Fruit fly (Drosophila melanogaster): Measurements from ENCODE around the gene CG31441.

The CG31441 gene

dm6 chr3R:11214449-11214950 is 21.6 kb upstream of the CG31441 start, which contains the start of gene ZnT86D (continued):
- no peak for TF ChIP-seq gt (GFP tag; IDR thresholded peaks at IDR 0.05)
- TF ChIP-seq CG10543 (GFP tag; optimal IDR thresholded peaks at IDR 0.05) = peak; percentile 87
- TF ChIP-seq h (optimal IDR thresholded peaks at IDR 0.05) = no peak
- no peak for TF ChIP-seq wor (GFP tag; IDR thresholded peaks at IDR 0.05)
- peak; percentile 36 for TF ChIP-seq CG12299 (tag; optimal IDR thresholded peaks at IDR 0.05)
- TF ChIP-seq fd96Cb (tag; optimal IDR thresholded peaks at IDR 0.05) = peak; percentile 37
- no peak for TF ChIP-seq cg (GFP tag; optimal IDR thresholded peaks at IDR 0.05)
- TF ChIP-seq chn (GFP tag; optimal IDR thresholded peaks at IDR 0.05) = no peak
- peak; percentile 36 for TF ChIP-seq Ssrp (tag; optimal IDR thresholded peaks at IDR 0.05)
- peak; percentile 84 for TF ChIP-seq CG17361 (GFP tag; IDR thresholded peaks at IDR 0.05)
- TF ChIP-seq CG11456 (GFP tag; IDR thresholded peaks at IDR 0.05) = no peak
- TF ChIP-seq Hr3 (GFP tag; optimal IDR thresholded peaks at IDR 0.05) = peak; percentile 63
- TF ChIP-seq CG33557 (GFP tag; optimal IDR thresholded peaks at IDR 0.05) = peak; percentile 55
- TF ChIP-seq CG14441 (GFP tag; IDR thresholded peaks at IDR 0.05) = 0 out of 2 replicates have a peak, but pooled peaks have one; percentile 23
- TF ChIP-seq CG7357 (GFP tag; IDR thresholded peaks at IDR 0.05) = peak; percentile 24; the same call in 1 of the 3 replicates
- TF ChIP-seq CG13123 (GFP tag; optimal IDR thresholded peaks at IDR 0.05) = peak; percentile 17
- TF ChIP-seq NC2β (GFP tag; optimal IDR thresholded peaks at IDR 0.05) = peak; percentile 68
- TF ChIP-seq gsb (GFP tag; IDR thresholded peaks at IDR 0.05) = no peak
- peak; percentile 80 for TF ChIP-seq YL-1 (GFP tag; optimal IDR thresholded peaks at IDR 0.05)
- peak; percentile 64 for TF ChIP-seq CG9817 (tag; optimal IDR thresholded peaks at IDR 0.05)
- TF ChIP-seq vnd (GFP tag; IDR thresholded peaks at IDR 0.05; ENCODE audit: partially characterized antibody) = no peak
- no peak for TF ChIP-seq br (optimal IDR thresholded peaks at IDR 0.05)
- TF ChIP-seq CG16779 (GFP tag; IDR thresholded peaks at IDR 0.05) = no peak
- TF ChIP-seq D19B (GFP tag; optimal IDR thresholded peaks at IDR 0.05) = peak; percentile 64
- peak; percentile 55 for TF ChIP-seq CG15696 (tag; optimal IDR thresholded peaks at IDR 0.05)
- peak; percentile 37 for TF ChIP-seq odd (GFP tag; optimal IDR thresholded peaks at IDR 0.05)
- TF ChIP-seq chinmo (GFP tag; IDR thresholded peaks at IDR 0.05; ENCODE audit: partially characterized antibody) = no peak
- no peak for TF ChIP-seq zen2 (GFP tag; IDR thresholded peaks at IDR 0.05; ENCODE audit: partially characterized antibody)
- no peak for TF ChIP-seq Gsc (GFP tag; IDR thresholded peaks at IDR 0.05)
- TF ChIP-seq Atf6 (GFP tag; IDR thresholded peaks at IDR 0.05) = no peak; the same call in 1 of the 2 replicates
- peak; percentile 2 for TF ChIP-seq CG11398 (GFP tag; optimal IDR thresholded peaks at IDR 0.05)
- TF ChIP-seq CG18764 (GFP tag; optimal IDR thresholded peaks at IDR 0.05) = no peak
- no peak for TF ChIP-seq CG9876 (GFP tag; optimal IDR thresholded peaks at IDR 0.05)
- TF ChIP-seq CG1647 (GFP tag; optimal IDR thresholded peaks at IDR 0.05) = peak; percentile 22
- TF ChIP-seq gcm (GFP tag; optimal IDR thresholded peaks at IDR 0.05) = peak; percentile 26
- TF ChIP-seq CG3995 (GFP tag; optimal IDR thresholded peaks at IDR 0.05) = peak; percentile 75
- TF ChIP-seq E2f1 (GFP tag; IDR thresholded peaks at IDR 0.05) = peak; percentile 30; the same call in 1 of the 2 replicates
- TF ChIP-seq maf-S (GFP tag; optimal IDR thresholded peaks at IDR 0.05) = peak; percentile 11
- TF ChIP-seq Six4 (GFP tag; optimal IDR thresholded peaks at IDR 0.05) = no peak
- 0 out of 3 replicates have a peak, but pooled peaks have one; percentile 4 for TF ChIP-seq ken (GFP tag; IDR thresholded peaks at IDR 0.05)
- TF ChIP-seq gro (GFP tag; optimal IDR thresholded peaks at IDR 0.05) = no peak
- TF ChIP-seq B-H2 (GFP tag; optimal IDR thresholded peaks at IDR 0.05) = peak; percentile 70
- no peak for TF ChIP-seq HLH4C (GFP tag; IDR thresholded peaks at IDR 0.05; ENCODE audit: partially characterized antibody)
- TF ChIP-seq org-1 (GFP tag; optimal IDR thresholded peaks at IDR 0.05) = no peak
- TF ChIP-seq CG14710 (tag; optimal IDR thresholded peaks at IDR 0.05) = peak; percentile 86
- peak; percentile 10 for TF ChIP-seq ewg (GFP tag; optimal IDR thresholded peaks at IDR 0.05)
- peak; percentile 36 for TF ChIP-seq CG5180 (GFP tag; optimal IDR thresholded peaks at IDR 0.05)
- no peak for TF ChIP-seq HmgD (GFP tag; optimal IDR thresholded peaks at IDR 0.05)
- TF ChIP-seq Sox102F (GFP tag; optimal IDR thresholded peaks at IDR 0.05) = peak; percentile 58
- peak; percentile 60 for TF ChIP-seq CG9437 (GFP tag; optimal IDR thresholded peaks at IDR 0.05)
- TF ChIP-seq CG12744 (GFP tag; optimal IDR thresholded peaks at IDR 0.05) = peak; percentile 1

Measured in whole organism, embryonic.